Worm (Caenorhabditis elegans): ENCODE data around the gene pqn-89.

The pqn-89 gene

ce11 chrIV:6551359-6552031 is 45.0 kb downstream of the pqn-89 start:
- peak; percentile 19 for TF ChIP-seq ceh-36 (tag; optimal IDR thresholded peaks at IDR 0.05)

ce11 chrIV:6552036-6552435 is 45.5 kb downstream of the pqn-89 start:
- TF ChIP-seq sea-1 (GFP tag; conservative IDR thresholded peaks at IDR 0.05) = no peak
- TF ChIP-seq B0310.2 (tag; optimal IDR thresholded peaks at IDR 0.05) = no peak
- TF ChIP-seq pes-1 (GFP tag; IDR thresholded peaks at IDR 0.05) = no peak
- no peak for TF ChIP-seq hmg-4 (GFP tag; optimal IDR thresholded peaks at IDR 0.05)
- no peak for TF ChIP-seq scrt-1 (GFP tag; IDR thresholded peaks at IDR 0.05)
- no peak for TF ChIP-seq tbx-11 (GFP tag; IDR thresholded peaks at IDR 0.05)
- TF ChIP-seq ets-7 (tag; optimal IDR thresholded peaks at IDR 0.05) = no peak
- no peak for TF ChIP-seq F13C5.2 (tag; optimal IDR thresholded peaks at IDR 0.05)
- no peak for TF ChIP-seq tbx-37 (GFP tag; conservative IDR thresholded peaks at IDR 0.05)
- TF ChIP-seq flt-1 (GFP tag; IDR thresholded peaks at IDR 0.05) = no peak
- TF ChIP-seq ama-1 (optimal IDR thresholded peaks at IDR 0.05) = no peak
- TF ChIP-seq ceh-13 (GFP tag; optimal IDR thresholded peaks at IDR 0.05) = no peak
- no peak for TF ChIP-seq hnd-1 (tag; optimal IDR thresholded peaks at IDR 0.05)
- TF ChIP-seq aly-1 (tag; optimal IDR thresholded peaks at IDR 0.05) = no peak
- TF ChIP-seq tra-4 (tag; optimal IDR thresholded peaks at IDR 0.05) = no peak
- no peak for TF ChIP-seq hmbx-1 (tag; optimal IDR thresholded peaks at IDR 0.05)
- no peak for TF ChIP-seq ceh-36 (tag; optimal IDR thresholded peaks at IDR 0.05)

ce11 chrIV:6554865-6555264 is 48.3 kb downstream of the pqn-89 start:
- no peak for TF ChIP-seq tra-4 (tag; optimal IDR thresholded peaks at IDR 0.05)
- TF ChIP-seq pes-1 (GFP tag; IDR thresholded peaks at IDR 0.05) = no peak
- TF ChIP-seq ceh-13 (GFP tag; optimal IDR thresholded peaks at IDR 0.05) = no peak
- no peak for TF ChIP-seq aly-1 (tag; optimal IDR thresholded peaks at IDR 0.05)
- TF ChIP-seq B0310.2 (tag; optimal IDR thresholded peaks at IDR 0.05) = no peak
- TF ChIP-seq ets-7 (tag; optimal IDR thresholded peaks at IDR 0.05) = no peak
- no peak for TF ChIP-seq tbx-37 (GFP tag; conservative IDR thresholded peaks at IDR 0.05)
- no peak for TF ChIP-seq scrt-1 (GFP tag; IDR thresholded peaks at IDR 0.05)
- no peak for TF ChIP-seq flt-1 (GFP tag; IDR thresholded peaks at IDR 0.05)
- TF ChIP-seq F13C5.2 (tag; optimal IDR thresholded peaks at IDR 0.05) = no peak
- TF ChIP-seq ceh-36 (tag; optimal IDR thresholded peaks at IDR 0.05) = no peak
- TF ChIP-seq hmbx-1 (tag; optimal IDR thresholded peaks at IDR 0.05) = no peak
- TF ChIP-seq hnd-1 (tag; optimal IDR thresholded peaks at IDR 0.05) = no peak

ce11 chrIV:6555388-6556330 is 49.1 kb downstream of the pqn-89 start, which contains the start of gene paqr-1:
Gene paqr-1, minus strand, starts transcription at chrIV:6555438.
- TF ChIP-seq hmbx-1 (tag; optimal IDR thresholded peaks at IDR 0.05) (no peak), sea-1 (GFP tag; conservative IDR thresholded peaks at IDR 0.05) (no peak), F13C5.2 (tag; optimal IDR thresholded peaks at IDR 0.05) (no peak), pes-1 (GFP tag; IDR thresholded peaks at IDR 0.05) (no peak), ets-7 (tag; optimal IDR thresholded peaks at IDR 0.05) (no peak), ama-1 (optimal IDR thresholded peaks at IDR 0.05) (no peak), hnd-1 (tag; optimal IDR thresholded peaks at IDR 0.05) (no peak), ceh-36 (tag; optimal IDR thresholded peaks at IDR 0.05) (no peak), ceh-13 (GFP tag; optimal IDR thresholded peaks at IDR 0.05) (no peak)

ce11 chrIV:6556624-6557368 is 50.3 kb downstream of the pqn-89 start, which contains the start of gene try-3:
Gene try-3, plus strand, starts transcription at chrIV:6557155.
- TF ChIP-seq ceh-36 (tag; optimal IDR thresholded peaks at IDR 0.05) (peak; percentile 83), tbx-11 (GFP tag; IDR thresholded peaks at IDR 0.05) (peak; percentile 81), ama-1 (optimal IDR thresholded peaks at IDR 0.05) (no peak), F13C5.2 (tag; optimal IDR thresholded peaks at IDR 0.05) (peak; percentile 57), hmbx-1 (tag; optimal IDR thresholded peaks at IDR 0.05) (no peak), tbx-37 (GFP tag; conservative IDR thresholded peaks at IDR 0.05) (peak; percentile 75), scrt-1 (GFP tag; IDR thresholded peaks at IDR 0.05) (peak; percentile 80), hmg-4 (GFP tag; optimal IDR thresholded peaks at IDR 0.05) (no peak), sea-1 (GFP tag; conservative IDR thresholded peaks at IDR 0.05) (peak; percentile 87), aly-1 (tag; optimal IDR thresholded peaks at IDR 0.05) (peak; percentile 71), hnd-1 (tag; optimal IDR thresholded peaks at IDR 0.05) (peak; percentile 46), B0310.2 (tag; optimal IDR thresholded peaks at IDR 0.05) (peak; percentile 34), tra-4 (tag; optimal IDR thresholded peaks at IDR 0.05) (peak; percentile 49), flt-1 (GFP tag; IDR thresholded peaks at IDR 0.05) (peak; percentile 86), ceh-13 (GFP tag; optimal IDR thresholded peaks at IDR 0.05) (peak; percentile 67), pes-1 (GFP tag; IDR thresholded peaks at IDR 0.05) (peak; percentile 88), ets-7 (tag; optimal IDR thresholded peaks at IDR 0.05) (peak; percentile 66)

- no peak for TF ChIP-seq tra-4 (tag; optimal IDR thresholded peaks at IDR 0.05)
- no peak for TF ChIP-seq pes-1 (GFP tag; IDR thresholded peaks at IDR 0.05)
- no peak for TF ChIP-seq F13C5.2 (tag; optimal IDR thresholded peaks at IDR 0.05)
- TF ChIP-seq scrt-1 (GFP tag; IDR thresholded peaks at IDR 0.05) = no peak
- TF ChIP-seq ama-1 (optimal IDR thresholded peaks at IDR 0.05) = no peak
- TF ChIP-seq hmg-4 (GFP tag; optimal IDR thresholded peaks at IDR 0.05) = no peak
- TF ChIP-seq ceh-13 (GFP tag; optimal IDR thresholded peaks at IDR 0.05) = no peak
- TF ChIP-seq hmbx-1 (tag; optimal IDR thresholded peaks at IDR 0.05) = no peak
- no peak for TF ChIP-seq aly-1 (tag; optimal IDR thresholded peaks at IDR 0.05)
- no peak for TF ChIP-seq tbx-37 (GFP tag; conservative IDR thresholded peaks at IDR 0.05)
- TF ChIP-seq hnd-1 (tag; optimal IDR thresholded peaks at IDR 0.05) = no peak
- TF ChIP-seq tbx-11 (GFP tag; IDR thresholded peaks at IDR 0.05) = no peak
- TF ChIP-seq ets-7 (tag; optimal IDR thresholded peaks at IDR 0.05) = no peak
- TF ChIP-seq sea-1 (GFP tag; conservative IDR thresholded peaks at IDR 0.05) = no peak
- no peak for TF ChIP-seq ceh-36 (tag; optimal IDR thresholded peaks at IDR 0.05)
- no peak for TF ChIP-seq B0310.2 (tag; optimal IDR thresholded peaks at IDR 0.05)
- TF ChIP-seq flt-1 (GFP tag; IDR thresholded peaks at IDR 0.05) = no peak
Observed at ce11 chrIV:6560434-6560833, 53.9 kb downstream of the pqn-89 start, which contains the start of gene best-9. Gene best-9, plus strand, starts transcription at chrIV:6560734.
